Fruit fly (Drosophila melanogaster) whole organism, embryonic: ENCODE data around the gene CG5776.

Experiments
- Abd-B ChIP-seq: fragments of 200-800 bp; sonication (Bioruptor generic); optimal IDR thresholded peaks from 2 replicates; lab custom pipeline; 2018; ENCODE audit warnings: missing biosample characterization, mild to moderate bottlenecking, missing genetic modification characterization, moderate library complexity
- CG10209 ChIP-seq: fragments of 200-800 bp; sonication (Bioruptor generic); optimal IDR thresholded peaks from 3 replicates; lab custom pipeline; 2017; ENCODE audit warnings: missing biosample characterization, mild to moderate bottlenecking, missing genetic modification characterization, missing genetic modification reagents
- CG11504 ChIP-seq: fragments of 200-800 bp; sonication (Bioruptor generic); optimal IDR thresholded peaks from 3 replicates; lab custom pipeline; 2019; ENCODE audit warnings: missing biosample characterization, mild to moderate bottlenecking, missing genetic modification characterization, moderate library complexity
- CG12236 ChIP-seq: fragments of 200-800 bp; sonication (Bioruptor generic); optimal IDR thresholded peaks from 2 replicates; lab custom pipeline; 2016; ENCODE audit warnings: missing biosample characterization, missing genetic modification characterization
- CG12659 ChIP-seq: fragments of 200-800 bp; sonication (Bioruptor generic); optimal IDR thresholded peaks from 3 replicates; lab custom pipeline; 2017; ENCODE audit warnings: mild to moderate bottlenecking, missing biosample characterization, missing genetic modification reagents, missing genetic modification characterization
- CG14710 ChIP-seq: fragments of 200-800 bp; sonication (Bioruptor generic); optimal IDR thresholded peaks from 3 replicates; lab custom pipeline; 2019; ENCODE audit warnings: missing biosample characterization, mild to moderate bottlenecking, missing genetic modification characterization, moderate library complexity
- CG15514 ChIP-seq: fragments of 200-800 bp; sonication (Bioruptor generic); optimal IDR thresholded peaks from 3 replicates; lab custom pipeline; 2017; ENCODE audit warnings: missing biosample characterization, missing genetic modification characterization, mild to moderate bottlenecking, moderate library complexity, missing genetic modification reagents
- CG16779 ChIP-seq: fragments of 200-800 bp; sonication (Bioruptor generic); IDR thresholded peaks from 2 replicates; pipeline ENCODE4 v1.3.6; 2022; ENCODE audit warnings: missing biosample characterization, missing genetic modification characterization
- CG1792 ChIP-seq: fragments of 200-800 bp; sonication (Bioruptor generic); optimal IDR thresholded peaks from 2 replicates; lab custom pipeline; 2016; ENCODE audit warnings: missing biosample characterization, missing genetic modification characterization
- CG2129 ChIP-seq: fragments of 200-800 bp; sonication (Bioruptor generic); IDR thresholded peaks from 2 replicates; pipeline ENCODE4 v1.3.6; 2022; ENCODE audit warnings: missing biosample characterization, missing genetic modification characterization; ENCODE audit not compliant: partially characterized antibody
- CG2199 ChIP-seq: fragments of 200-800 bp; sonication (Bioruptor generic); IDR thresholded peaks from 3 replicates; pipeline ENCODE4 v1.3.6; 2022; ENCODE audit warnings: missing biosample characterization, missing genetic modification characterization
- CG30020 ChIP-seq: fragments of 200-800 bp; optimal IDR thresholded peaks from 2 replicates; lab custom pipeline; 2019; ENCODE audit warnings: missing biosample characterization, mild to moderate bottlenecking, missing genetic modification characterization, moderate library complexity
- CG3163 ChIP-seq: fragments of 200-800 bp; sonication (Bioruptor generic); optimal IDR thresholded peaks from 3 replicates; lab custom pipeline; 2016; ENCODE audit warnings: missing biosample characterization, missing genetic modification characterization
- CG32772 ChIP-seq: fragments of 200-800 bp; sonication (Bioruptor generic); IDR thresholded peaks from 2 replicates; pipeline ENCODE4 v1.3.6; 2022; ENCODE audit warnings: missing biosample characterization, missing genetic modification characterization
- CG6854 ChIP-seq: fragments of 200-800 bp; sonication (Bioruptor generic); optimal IDR thresholded peaks from 3 replicates; lab custom pipeline; 2017; ENCODE audit warnings: missing biosample characterization, mild to moderate bottlenecking, missing genetic modification characterization
- CG7372 ChIP-seq: fragments of 200-800 bp; sonication (Bioruptor generic); IDR thresholded peaks from 2 replicates; pipeline ENCODE4 v1.3.6; 2022; ENCODE audit warnings: missing biosample characterization, missing genetic modification characterization
- CG8388 ChIP-seq: fragments of 200-800 bp; sonication (Bioruptor generic); optimal IDR thresholded peaks from 2 replicates; lab custom pipeline; 2019; ENCODE audit warnings: missing biosample characterization, mild to moderate bottlenecking, missing genetic modification characterization, moderate library complexity
- CG8765 ChIP-seq: fragments of 200-800 bp; sonication (Bioruptor generic); IDR thresholded peaks from 2 replicates; pipeline ENCODE4 v1.3.6; 2022; ENCODE audit warnings: missing biosample characterization, missing genetic modification characterization
- Camta ChIP-seq: fragments of 200-800 bp; sonication (Bioruptor generic); optimal IDR thresholded peaks from 2 replicates; lab custom pipeline; 2016; ENCODE audit warnings: missing biosample characterization, missing genetic modification characterization
- D ChIP-seq, 2 experiments: fragments of 200-800 bp in 1 of 2; fragments of >200 bp in 1 of 2; sonication (Bioruptor generic) in 1 of 2; optimal IDR thresholded peaks; 2 replicates in 1 of 2; 3 replicates in 1 of 2; lab custom pipeline; 2017; ENCODE audit warnings: mild to moderate bottlenecking in 1 of 2, missing biosample characterization in 1 of 2, missing genetic modification characterization in 1 of 2, missing genetic modification reagents in 1 of 2
- Dad ChIP-seq: fragments of 200-800 bp; sonication (Bioruptor generic); optimal IDR thresholded peaks from 3 replicates; lab custom pipeline; 2016; ENCODE audit warnings: missing biosample characterization, missing genetic modification characterization
- Dll ChIP-seq: fragments of 200-800 bp; sonication (Bioruptor generic); IDR thresholded peaks from 4 replicates; pipeline ENCODE4 v1.3.6; 2022; ENCODE audit warnings: missing biosample characterization, missing genetic modification characterization; ENCODE audit not compliant: partially characterized antibody
- HLH4C ChIP-seq: fragments of 200-800 bp; sonication (Bioruptor generic); IDR thresholded peaks from 3 replicates; pipeline ENCODE4 v1.3.6; 2022; ENCODE audit warnings: missing biosample characterization, missing genetic modification characterization; ENCODE audit not compliant: partially characterized antibody
- Hr78 ChIP-seq, 2 experiments: fragments of 200-800 bp in 1 of 2; fragments of >200 bp in 1 of 2; sonication (Bioruptor generic) in 1 of 2; optimal IDR thresholded peaks; 2 replicates each; lab custom pipeline; 2017 to 2019; ENCODE audit warnings: missing biosample characterization in 2 of 2, missing genetic modification characterization in 2 of 2, mild to moderate bottlenecking in 1 of 2, moderate library complexity in 1 of 2
- Kr ChIP-seq: fragments of 200-800 bp; sonication (Bioruptor generic); optimal IDR thresholded peaks from 2 replicates; lab custom pipeline; 2017; ENCODE audit warnings: missing biosample characterization, mild to moderate bottlenecking, missing genetic modification characterization
- Pdp1 ChIP-seq, 2 experiments: fragments of 200-800 bp; sonication (Bioruptor generic); optimal IDR thresholded peaks; 3 replicates each; lab custom pipeline; 2016; ENCODE audit warnings: missing biosample characterization in 2 of 2, missing genetic modification characterization in 2 of 2, mild to moderate bottlenecking in 1 of 2, moderate library complexity in 1 of 2
- al ChIP-seq: fragments of 200-800 bp; sonication (Bioruptor generic); IDR thresholded peaks from 2 replicates; pipeline ENCODE4 v1.3.6; 2022; ENCODE audit warnings: missing biosample characterization, missing genetic modification characterization
- amos ChIP-seq: fragments of 200-800 bp; sonication (Bioruptor generic); IDR thresholded peaks from 2 replicates; pipeline ENCODE4 v1.3.6; 2022; ENCODE audit warnings: missing biosample characterization, missing genetic modification characterization; ENCODE audit not compliant: partially characterized antibody
- br ChIP-seq: fragments of >200 bp; optimal IDR thresholded peaks from 2 replicates; lab custom pipeline; 2017
- cg ChIP-seq: fragments of 200-800 bp; sonication (Bioruptor generic); optimal IDR thresholded peaks from 3 replicates; lab custom pipeline; 2019; ENCODE audit warnings: missing biosample characterization, mild to moderate bottlenecking, missing genetic modification characterization, moderate library complexity
- chif ChIP-seq, 2 experiments: fragments of 200-800 bp; sonication (Bioruptor generic); optimal IDR thresholded peaks; 3 replicates each; lab custom pipeline; 2016; ENCODE audit warnings: missing biosample characterization in 2 of 2, missing genetic modification characterization in 2 of 2
- dysf ChIP-seq: fragments of 200-800 bp; sonication (Bioruptor generic); IDR thresholded peaks from 3 replicates; pipeline ENCODE4 v1.3.6; 2022; ENCODE audit warnings: missing biosample characterization, missing genetic modification characterization
- esg ChIP-seq: fragments of 200-800 bp; sonication (Bioruptor generic); conservative IDR thresholded peaks from 2 replicates; pipeline ENCODE4 v1.3.6; 2022; ENCODE audit warnings: missing biosample characterization, missing genetic modification characterization
- eve ChIP-seq, 2 experiments: fragments of >200 bp; optimal IDR thresholded peaks; 2 replicates each; lab custom pipeline; 2017; ENCODE audit warnings: missing biosample characterization in 2 of 2, missing genetic modification characterization in 2 of 2
- eyg ChIP-seq: fragments of 200-800 bp; sonication (Bioruptor generic); optimal IDR thresholded peaks from 3 replicates; lab custom pipeline; 2016; ENCODE audit warnings: missing biosample characterization, missing genetic modification characterization
- fru ChIP-seq: fragments of >200 bp; optimal IDR thresholded peaks from 2 replicates; lab custom pipeline; 2017
- h ChIP-seq: fragments of >200 bp; optimal IDR thresholded peaks from 2 replicates; lab custom pipeline; 2017
- jigr1 ChIP-seq: fragments of 200-800 bp; sonication (Bioruptor generic); IDR thresholded peaks from 3 replicates; pipeline ENCODE4 v1.3.6; 2022; ENCODE audit warnings: missing biosample characterization, missing genetic modification characterization
- kay ChIP-seq: fragments of 200-800 bp; sonication (Bioruptor generic); optimal IDR thresholded peaks from 2 replicates; lab custom pipeline; 2016; ENCODE audit warnings: missing biosample characterization, missing genetic modification characterization
- kni ChIP-seq: fragments of 200-800 bp; sonication (Bioruptor generic); optimal IDR thresholded peaks from 3 replicates; lab custom pipeline; 2017; ENCODE audit warnings: mild to moderate bottlenecking, missing biosample characterization, missing genetic modification reagents, missing genetic modification characterization
- mirr ChIP-seq: fragments of 200-800 bp; sonication (Bioruptor generic); optimal IDR thresholded peaks from 3 replicates; lab custom pipeline; 2018; ENCODE audit warnings: missing biosample characterization, mild to moderate bottlenecking, missing genetic modification characterization
- peb ChIP-seq: fragments of 200-800 bp; sonication (Bioruptor generic); IDR thresholded peaks from 2 replicates; pipeline ENCODE4 v1.3.6; 2022; ENCODE audit warnings: missing biosample characterization, missing genetic modification characterization
- pros ChIP-seq: fragments of 200-800 bp; sonication (Bioruptor generic); optimal IDR thresholded peaks from 3 replicates; lab custom pipeline; 2019; ENCODE audit warnings: missing biosample characterization, mild to moderate bottlenecking, missing genetic modification characterization, moderate library complexity
- sens ChIP-seq: fragments of 200-800 bp; sonication (Bioruptor generic); peaks from one replicate; lab custom pipeline; 2016; ENCODE audit warnings: missing biosample characterization, missing genetic modification characterization
- sisA ChIP-seq: fragments of 200-800 bp; sonication (Bioruptor generic); IDR thresholded peaks from 2 replicates; pipeline ENCODE4 v1.3.6; 2022; ENCODE audit warnings: missing biosample characterization, missing genetic modification characterization
- slou ChIP-seq: fragments of 200-800 bp; sonication (Bioruptor generic); optimal IDR thresholded peaks from 3 replicates; lab custom pipeline; 2016; ENCODE audit warnings: missing biosample characterization, missing genetic modification characterization
- sna ChIP-seq: fragments of 200-800 bp; sonication (Bioruptor generic); IDR thresholded peaks from 2 replicates; pipeline ENCODE4 v1.3.6; 2022; ENCODE audit warnings: missing biosample characterization, missing genetic modification characterization; ENCODE audit not compliant: partially characterized antibody
- toy ChIP-seq: fragments of 200-800 bp; sonication (Bioruptor generic); IDR thresholded peaks from 2 replicates; pipeline ENCODE4 v1.3.6; 2022; ENCODE audit warnings: missing biosample characterization, missing genetic modification characterization
- trem ChIP-seq: fragments of 200-800 bp; optimal IDR thresholded peaks from 3 replicates; lab custom pipeline; 2019; ENCODE audit warnings: missing biosample characterization, mild to moderate bottlenecking, missing genetic modification characterization, moderate library complexity
- zen ChIP-seq: fragments of 200-800 bp; sonication (Bioruptor generic); optimal IDR thresholded peaks from 3 replicates; lab custom pipeline; 2018; ENCODE audit warnings: missing biosample characterization, mild to moderate bottlenecking, missing genetic modification characterization, moderate library complexity

CG5776 gene

dm6 chr2L:12721794-12722315 lies 17.6 kb upstream of the CG5776 start, which contains the start of gene Pih1D1 (continued):
- peak; percentile 89 for TF ChIP-seq kay (GFP tag; lab: Kevin White, UChicago)
- peak; percentile 94 for TF ChIP-seq sisA (GFP tag; lab: Robert Waterston, UW)
- TF ChIP-seq sna (GFP tag; lab: Robert Waterston, UW) = no peak
- TF ChIP-seq toy (GFP tag; lab: Robert Waterston, UW) = peak; percentile 93
- TF ChIP-seq CG11504 = peak; percentile 96
- TF ChIP-seq CG3163 (GFP tag; lab: Kevin White, UChicago) = peak; percentile 68
- peak; percentile 88 to 95 for TF ChIP-seq Pdp1 (GFP tag; optimal IDR thresholded peaks at IDR 0.05; lab: Kevin White, UChicago)
- TF ChIP-seq Dll = no peak
- TF ChIP-seq dysf = peak; percentile 98
- TF ChIP-seq HLH4C (GFP tag; lab: Robert Waterston, UW) = no peak
- no peak for TF ChIP-seq Hr78 (GFP tag; optimal IDR thresholded peaks at IDR 0.05; lab: Kevin White, UChicago)
- peak; percentile 95 for TF ChIP-seq CG32772 (GFP tag; lab: Robert Waterston, UW)
- TF ChIP-seq h (lab: Kevin White, UChicago) = no peak
- TF ChIP-seq CG12659 = peak; percentile 96
- TF ChIP-seq D (optimal IDR thresholded peaks at IDR 0.05; lab: Kevin White, UChicago) = no peak
- peak; percentile 92 for TF ChIP-seq D (GFP tag; optimal IDR thresholded peaks at IDR 0.05; lab: Kevin White, UChicago)
- peak; percentile 97 for TF ChIP-seq esg (GFP tag; lab: Robert Waterston, UW)
- TF ChIP-seq eve (GFP tag; optimal IDR thresholded peaks at IDR 0.05; lab: Kevin White, UChicago) = peak in 1 of 2 experiments; percentile 63
- peak; percentile 89 for TF ChIP-seq CG30020 (tag; lab: Kevin White, UChicago)
- TF ChIP-seq CG14710 (tag; lab: Kevin White, UChicago) = peak; percentile 97
- TF ChIP-seq jigr1 (GFP tag; lab: Robert Waterston, UW) = peak; percentile 90
- TF ChIP-seq cg (GFP tag; lab: Kevin White, UChicago) = peak; percentile 6
- peak; percentile 85 for TF ChIP-seq CG2199 (GFP tag; lab: Robert Waterston, UW)
- peak; percentile 95 for TF ChIP-seq CG10209
- peak; percentile 85 for TF ChIP-seq CG12236 (GFP tag; lab: Kevin White, UChicago)
- TF ChIP-seq Abd-B (GFP tag; lab: Kevin White, UChicago) = peak; percentile 97
- TF ChIP-seq Camta = peak; percentile 93
- peak; percentile 98 for TF ChIP-seq trem (tag; lab: Kevin White, UChicago)
- TF ChIP-seq al (GFP tag; lab: Robert Waterston, UW) = peak; percentile 97
- TF ChIP-seq Dad = peak; percentile 79
- peak; percentile 72 for TF ChIP-seq kni (GFP tag; lab: Kevin White, UChicago)
- peak; percentile 78 for TF ChIP-seq mirr (GFP tag; lab: Kevin White, UChicago)
- no peak for TF ChIP-seq pros (GFP tag; lab: Kevin White, UChicago)
- peak; percentile 91 for TF ChIP-seq CG8388
- TF ChIP-seq br (lab: Kevin White, UChicago) = no peak
- 0 out of 2 replicates have a peak, but pooled peaks have one; percentile 6 for TF ChIP-seq amos (GFP tag; lab: Robert Waterston, UW)
- TF ChIP-seq CG7372 (GFP tag; lab: Robert Waterston, UW) = peak; percentile 96
- peak; percentile 79 for TF ChIP-seq CG6854 (GFP tag; lab: Kevin White, UChicago)
- peak; percentile 95 for TF ChIP-seq zen (tag; lab: Kevin White, UChicago)
- no peak for TF ChIP-seq fru (lab: Kevin White, UChicago)
- TF ChIP-seq CG16779 (GFP tag; lab: Robert Waterston, UW) = peak; percentile 72
- no peak for TF ChIP-seq CG2129 (GFP tag; lab: Robert Waterston, UW)
- peak; percentile 84 for TF ChIP-seq CG1792
- peak; percentile 62 for TF ChIP-seq eyg (GFP tag; lab: Kevin White, UChicago)
- peak; percentile 90 for TF ChIP-seq peb
- TF ChIP-seq CG15514 (GFP tag; lab: Kevin White, UChicago) = peak; percentile 82
- no peak for TF ChIP-seq Kr (GFP tag; lab: Kevin White, UChicago)
- peak; percentile 99 for TF ChIP-seq sens (GFP tag; lab: Kevin White, UChicago)
- TF ChIP-seq slou (GFP tag; lab: Kevin White, UChicago) = peak; percentile 97
- peak; percentile 85 to 95 for TF ChIP-seq chif (GFP tag; optimal IDR thresholded peaks at IDR 0.05; lab: Kevin White, UChicago)
- TF ChIP-seq CG8765 (GFP tag; lab: Robert Waterston, UW) = peak; percentile 93
